Worm (Caenorhabditis elegans): ENCODE measurements around the gene Y39B6A.27.

The Y39B6A.27 gene

DNA sequence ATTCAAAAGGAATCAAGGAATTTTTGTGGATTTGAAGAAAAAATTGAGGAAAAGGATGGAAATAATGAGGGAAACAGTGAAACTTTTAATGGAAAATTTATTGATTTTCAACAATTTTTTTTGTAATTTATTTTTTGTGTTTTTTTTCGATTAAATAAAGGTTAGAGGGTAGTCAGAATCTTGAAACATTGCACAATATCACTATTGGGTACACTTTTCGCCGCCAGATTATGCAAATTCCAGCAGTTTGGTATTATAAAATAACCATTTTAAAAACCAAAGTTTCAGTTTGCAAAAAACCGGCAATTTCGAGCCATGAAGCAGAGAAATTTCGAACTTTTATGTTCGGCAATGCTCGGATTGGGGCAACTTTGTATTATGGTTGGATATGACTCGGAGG lies at the start of gene Y39B6A.27:
Y39B6A.27 (plus strand) TSS at position 301 of the 400 bp plus-strand sequence.
- no peak for TF ChIP-seq drap-1 (GFP tag; optimal IDR thresholded peaks at IDR 0.05)
- TF ChIP-seq snpc-4 (tag; optimal IDR thresholded peaks at IDR 0.05) = no peak
- TF ChIP-seq lin-13 (tag; optimal IDR thresholded peaks at IDR 0.05) = no peak
- no peak for TF ChIP-seq elt-3 (tag; optimal IDR thresholded peaks at IDR 0.05)
- TF ChIP-seq lsy-2 (tag; optimal IDR thresholded peaks at IDR 0.05) = no peak
- TF ChIP-seq nhr-28 (tag; optimal IDR thresholded peaks at IDR 0.05) = no peak
- TF ChIP-seq ztf-11 (tag; optimal IDR thresholded peaks at IDR 0.05) = no peak
- TF ChIP-seq ham-2 (GFP tag; optimal IDR thresholded peaks at IDR 0.05) = no peak
- no peak for TF ChIP-seq nhr-76 (tag; optimal IDR thresholded peaks at IDR 0.05)
- no peak for TF ChIP-seq mep-1 (tag; optimal IDR thresholded peaks at IDR 0.05)
- no peak for TF ChIP-seq ceh-39 (tag; optimal IDR thresholded peaks at IDR 0.05)
- no peak for TF ChIP-seq tbx-8 (GFP tag; optimal IDR thresholded peaks at IDR 0.05)
- no peak for TF ChIP-seq nhr-237 (tag; optimal IDR thresholded peaks at IDR 0.05)
- no peak for TF ChIP-seq bed-3 (GFP tag; optimal IDR thresholded peaks at IDR 0.05)
- no peak for TF ChIP-seq ceh-83 (GFP tag; optimal IDR thresholded peaks at IDR 0.05)
- TF ChIP-seq unc-62 (GFP tag; optimal IDR thresholded peaks at IDR 0.05) = no peak
- TF ChIP-seq zip-8 (tag; optimal IDR thresholded peaks at IDR 0.05) = no peak
- TF ChIP-seq blmp-1 (tag; optimal IDR thresholded peaks at IDR 0.05) = no peak
- TF ChIP-seq unc-120 (tag; optimal IDR thresholded peaks at IDR 0.05; ENCODE audit: poor library complexity, severe bottlenecking) = no peak
- TF ChIP-seq pha-4 (tag; optimal IDR thresholded peaks at IDR 0.05) = no peak

- TF ChIP-seq ces-1 (GFP tag; optimal IDR thresholded peaks at IDR 0.05) = no peak
- TF ChIP-seq lin-13 (tag; optimal IDR thresholded peaks at IDR 0.05) = no peak
- TF ChIP-seq hlh-1 (tag; optimal IDR thresholded peaks at IDR 0.05) = no peak
- TF ChIP-seq zip-8 (tag; optimal IDR thresholded peaks at IDR 0.05) = no peak
- no peak for TF ChIP-seq ztf-11 (tag; optimal IDR thresholded peaks at IDR 0.05)
- TF ChIP-seq mls-2 (tag; optimal IDR thresholded peaks at IDR 0.05) = no peak
- TF ChIP-seq ceh-43 (GFP tag; optimal IDR thresholded peaks at IDR 0.05) = no peak
- no peak for TF ChIP-seq snpc-4 (tag; optimal IDR thresholded peaks at IDR 0.05)
- no peak for TF ChIP-seq cnd-1 (tag; optimal IDR thresholded peaks at IDR 0.05)
- no peak for TF ChIP-seq bed-3 (GFP tag; optimal IDR thresholded peaks at IDR 0.05)
- no peak for TF ChIP-seq nhr-12 (tag; optimal IDR thresholded peaks at IDR 0.05)
- no peak for TF ChIP-seq nhr-76 (tag; optimal IDR thresholded peaks at IDR 0.05)
- no peak for TF ChIP-seq blmp-1 (tag; optimal IDR thresholded peaks at IDR 0.05)
- no peak for TF ChIP-seq elt-3 (tag; optimal IDR thresholded peaks at IDR 0.05)
- no peak for TF ChIP-seq mep-1 (tag; optimal IDR thresholded peaks at IDR 0.05)
- no peak for TF ChIP-seq pha-4 (tag; optimal IDR thresholded peaks at IDR 0.05)
- no peak for TF ChIP-seq sem-2 (GFP tag; optimal IDR thresholded peaks at IDR 0.05)
- TF ChIP-seq ham-2 (GFP tag; optimal IDR thresholded peaks at IDR 0.05) = no peak
Observed at ce11 chrV:18986103-18986502, 45.5 kb upstream of the Y39B6A.27 start.

- TF ChIP-seq lin-32 (GFP tag; optimal IDR thresholded peaks at IDR 0.05) (no peak), unc-62 (GFP tag; optimal IDR thresholded peaks at IDR 0.05) (no peak), bed-3 (GFP tag; optimal IDR thresholded peaks at IDR 0.05) (no peak), sem-2 (GFP tag; optimal IDR thresholded peaks at IDR 0.05) (no peak), elt-1 (tag; optimal IDR thresholded peaks at IDR 0.05; ENCODE audit: borderline replicate concordance, insufficient read depth) (no peak), nhr-12 (tag; optimal IDR thresholded peaks at IDR 0.05) (no peak), mep-1 (tag; optimal IDR thresholded peaks at IDR 0.05) (peak; percentile 62), nhr-237 (tag; optimal IDR thresholded peaks at IDR 0.05) (no peak), ceh-43 (GFP tag; optimal IDR thresholded peaks at IDR 0.05) (no peak), ceh-39 (tag; optimal IDR thresholded peaks at IDR 0.05) (no peak), elt-3 (tag; optimal IDR thresholded peaks at IDR 0.05) (no peak), drap-1 (GFP tag; optimal IDR thresholded peaks at IDR 0.05) (peak; percentile 74), ceh-83 (GFP tag; optimal IDR thresholded peaks at IDR 0.05) (no peak), cnd-1 (tag; optimal IDR thresholded peaks at IDR 0.05) (no peak), ces-1 (GFP tag; optimal IDR thresholded peaks at IDR 0.05) (peak; percentile 28), snpc-4 (tag; optimal IDR thresholded peaks at IDR 0.05) (no peak), blmp-1 (tag; optimal IDR thresholded peaks at IDR 0.05) (no peak), zip-8 (tag; optimal IDR thresholded peaks at IDR 0.05) (no peak), unc-39 (tag; optimal IDR thresholded peaks at IDR 0.05) (no peak), flh-1 (GFP tag; optimal IDR thresholded peaks at IDR 0.05) (no peak), nhr-76 (tag; optimal IDR thresholded peaks at IDR 0.05) (no peak), M03D4.4 (tag; optimal IDR thresholded peaks at IDR 0.05) (no peak), nhr-2 (tag; optimal IDR thresholded peaks at IDR 0.05) (no peak), nhr-28 (tag; optimal IDR thresholded peaks at IDR 0.05) (no peak), lin-13 (tag; optimal IDR thresholded peaks at IDR 0.05) (peak; percentile 79), unc-120 (tag; optimal IDR thresholded peaks at IDR 0.05; ENCODE audit: poor library complexity, severe bottlenecking) (no peak), lsy-2 (tag; optimal IDR thresholded peaks at IDR 0.05) (peak; percentile 24), ham-2 (GFP tag; optimal IDR thresholded peaks at IDR 0.05) (no peak), mls-2 (tag; optimal IDR thresholded peaks at IDR 0.05) (no peak), pha-4 (tag; optimal IDR thresholded peaks at IDR 0.05) (peak; percentile 53), ztf-11 (tag; optimal IDR thresholded peaks at IDR 0.05) (no peak)
Observed at ce11 chrV:18990238-18990901, 41.2 kb upstream of the Y39B6A.27 start, which contains the start of the genes reps-1 and Y39B6A.37. TSS of gene reps-1 (minus strand) at chrV:18990500. TSS of gene Y39B6A.37 (plus strand) at chrV:18990851.
